Worm (Caenorhabditis elegans): ENCODE measurements around the gene mel-28.
A peak's percentile ranks its signal among the peaks of the same experiment; 100 is the strongest.
"Not testable (repeated sequence)": the region's sequence is repeated elsewhere in the genome, so short reads cannot be mapped to it uniquely, and the experiment has no call there.

mel-28 gene

DNA sequence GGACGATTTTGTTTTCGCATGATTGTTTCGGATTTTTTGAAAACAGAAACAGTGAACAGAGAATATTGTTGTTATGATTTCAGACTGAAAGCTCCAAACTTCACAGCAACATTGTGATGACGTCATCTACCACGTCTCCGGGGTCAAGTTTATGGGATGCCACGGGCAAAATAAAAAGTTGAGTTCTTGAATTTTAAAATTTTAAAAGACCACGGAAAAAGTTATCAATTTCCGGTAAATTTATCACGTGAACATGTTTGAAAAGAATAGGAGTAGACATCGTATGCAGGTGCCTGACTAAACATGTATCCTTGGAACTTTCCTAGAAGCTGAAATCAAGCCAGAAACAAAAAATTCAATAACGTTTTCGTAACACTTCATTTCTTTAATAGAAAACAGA is 22.4 kb upstream of the mel-28 start, which contains the start of gene B0393.4:
Gene B0393.4 (minus strand): TSS at position 101 of the 400 bp plus-strand sequence.
- no peak for TF ChIP-seq ZK546.5 (tag; optimal IDR thresholded peaks at IDR 0.05)
- no peak for TF ChIP-seq lin-13 (GFP tag; optimal IDR thresholded peaks at IDR 0.05)
- TF ChIP-seq sma-9 (GFP tag; optimal IDR thresholded peaks at IDR 0.05): no peak
- no peak for TF ChIP-seq sma-9 (tag; optimal IDR thresholded peaks at IDR 0.05)
- TF ChIP-seq aly-2 (tag; optimal IDR thresholded peaks at IDR 0.05): no peak
- TF ChIP-seq nhr-23 (tag; optimal IDR thresholded peaks at IDR 0.05): no peak
- TF ChIP-seq nhr-21 (tag; optimal IDR thresholded peaks at IDR 0.05): no peak
- no peak for TF ChIP-seq nhr-11 (tag; optimal IDR thresholded peaks at IDR 0.05)
- TF ChIP-seq mdl-1 (tag; optimal IDR thresholded peaks at IDR 0.05): no peak
- no peak for TF ChIP-seq blmp-1 (tag; optimal IDR thresholded peaks at IDR 0.05; ENCODE audit: insufficient read depth)
- no peak for TF ChIP-seq Y55F3AM.14 (GFP tag; optimal IDR thresholded peaks at IDR 0.05)
- TF ChIP-seq ceh-16 (tag; optimal IDR thresholded peaks at IDR 0.05): no peak
- no peak for TF ChIP-seq C34F6.9 (tag; optimal IDR thresholded peaks at IDR 0.05)

- TF ChIP-seq ztf-4 (tag; optimal IDR thresholded peaks at IDR 0.05): no peak
- no peak for TF ChIP-seq unc-62 (GFP tag; optimal IDR thresholded peaks at IDR 0.05)
- TF ChIP-seq lin-13 (GFP tag; optimal IDR thresholded peaks at IDR 0.05): no peak
- no peak for TF ChIP-seq nhr-11 (tag; optimal IDR thresholded peaks at IDR 0.05)
- TF ChIP-seq aly-2 (tag; optimal IDR thresholded peaks at IDR 0.05): no peak
- TF ChIP-seq ceh-16 (tag; optimal IDR thresholded peaks at IDR 0.05): no peak
Measured at ce11 chrIII:4765474-4765873, 20.4 kb upstream of the mel-28 start, which contains the start of gene B0393.5. Gene B0393.5, plus strand, starts transcription at chrIII:4765774.

DNA sequence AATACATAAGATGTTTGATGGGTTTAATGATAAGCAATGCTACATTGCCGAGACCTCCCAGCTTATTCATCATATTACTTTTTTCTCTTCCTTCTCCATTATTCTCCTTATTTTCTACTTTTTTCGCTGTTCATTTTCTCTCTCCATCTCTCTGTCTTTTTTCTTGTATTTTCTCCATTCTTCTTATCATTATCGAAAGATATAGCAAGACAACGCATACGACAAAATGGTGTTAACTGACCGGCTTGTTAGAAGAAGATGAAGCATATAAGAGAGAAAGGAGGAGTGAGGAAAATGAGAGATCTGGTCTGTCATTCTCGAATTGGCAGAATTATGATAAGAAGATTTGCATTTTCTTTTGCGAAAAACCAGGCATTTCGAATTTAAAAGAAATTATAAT is 19.0 kb upstream of the mel-28 start:
- no peak for TF ChIP-seq elt-3 (tag; optimal IDR thresholded peaks at IDR 0.05)
- TF ChIP-seq unc-62 (GFP tag; optimal IDR thresholded peaks at IDR 0.05): no peak
- TF ChIP-seq lin-13 (GFP tag; optimal IDR thresholded peaks at IDR 0.05): no peak
- TF ChIP-seq mab-5 (tag; optimal IDR thresholded peaks at IDR 0.05): no peak
- no peak for TF ChIP-seq fos-1 (tag; optimal IDR thresholded peaks at IDR 0.05)
- TF ChIP-seq dmd-4 (tag; optimal IDR thresholded peaks at IDR 0.05): no peak

ce11 chrIII:4767869-4768645 is 17.8 kb upstream of the mel-28 start:
- no peak for TF ChIP-seq crh-2 (tag; optimal IDR thresholded peaks at IDR 0.05)
- peak; percentile 26 for TF ChIP-seq blmp-1 (tag; optimal IDR thresholded peaks at IDR 0.05; ENCODE audit: insufficient read depth)
- TF ChIP-seq mab-5 (tag; optimal IDR thresholded peaks at IDR 0.05): no peak
- TF ChIP-seq ama-1 (optimal IDR thresholded peaks at IDR 0.05): no peak

ce11 chrIII:4778003-4778402 is 7.9 kb upstream of the mel-28 start, which contains the start of gene B0393.7:
Gene B0393.7, minus strand, starts transcription at chrIII:4778103.
- TF ChIP-seq gmeb-1 (tag; optimal IDR thresholded peaks at IDR 0.05): no peak
- TF ChIP-seq blmp-1 (tag; optimal IDR thresholded peaks at IDR 0.05; ENCODE audit: insufficient read depth): no peak
- no peak for TF ChIP-seq mdl-1 (tag; optimal IDR thresholded peaks at IDR 0.05)
- TF ChIP-seq nhr-77 (tag; optimal IDR thresholded peaks at IDR 0.05): no peak
- no peak for TF ChIP-seq ama-1 (optimal IDR thresholded peaks at IDR 0.05)
- no peak for TF ChIP-seq fos-1 (tag; optimal IDR thresholded peaks at IDR 0.05)
- no peak for TF ChIP-seq ceh-16 (tag; optimal IDR thresholded peaks at IDR 0.05)
- no peak for TF ChIP-seq elt-3 (tag; optimal IDR thresholded peaks at IDR 0.05)
- TF ChIP-seq mbf-1 (tag; optimal IDR thresholded peaks at IDR 0.05): no peak
- no peak for TF ChIP-seq nhr-6 (tag; optimal IDR thresholded peaks at IDR 0.05)
- no peak for TF ChIP-seq egl-27 (tag; optimal IDR thresholded peaks at IDR 0.05)

ce11 chrIII:4779855-4780254 is 6.0 kb upstream of the mel-28 start, which contains the start of gene B0393.9:
Gene B0393.9, minus strand, starts transcription at chrIII:4780157.
- TF ChIP-seq fos-1 (tag; optimal IDR thresholded peaks at IDR 0.05) (peak; percentile 35), nhr-237 (tag; optimal IDR thresholded peaks at IDR 0.05) (no peak)

DNA sequence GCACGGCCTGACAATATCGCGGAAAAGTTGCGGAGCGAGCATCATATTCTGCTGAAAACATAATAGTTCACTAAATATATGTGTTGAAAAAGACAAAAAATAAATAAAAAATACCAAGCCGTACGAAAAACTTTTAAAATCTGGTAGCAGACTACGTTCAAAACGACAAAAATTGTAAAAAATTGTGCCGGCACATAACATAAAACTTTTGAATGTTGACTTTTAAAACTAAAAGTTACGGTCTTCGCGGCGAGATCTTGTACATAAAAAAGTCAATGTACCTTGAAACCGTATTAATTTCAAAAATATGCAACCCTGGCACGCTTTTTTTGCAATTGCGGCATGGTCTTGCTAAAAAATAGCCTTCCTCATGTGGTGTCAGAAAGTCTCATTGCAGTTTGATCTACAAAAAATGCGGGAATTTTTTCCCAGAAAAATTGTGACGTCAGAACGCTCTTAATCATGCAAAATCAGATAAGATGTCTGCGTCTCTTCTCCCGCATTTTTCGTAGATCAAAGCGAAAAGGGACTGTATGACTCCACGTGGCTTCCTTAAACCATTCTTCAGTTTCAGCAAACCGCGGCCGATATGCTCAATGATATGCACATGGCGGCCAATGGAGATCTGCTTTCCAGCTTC is 3.8 kb upstream of the mel-28 start, which contains the start of the genes gex-5 and C38D4.10:
Gene gex-5 (minus strand): TSS at position 51 of the 640 bp plus-strand sequence.
Gene C38D4.10 (plus strand): TSS at position 590 of the 640 bp plus-strand sequence.
- TF ChIP-seq ceh-16 (tag; optimal IDR thresholded peaks at IDR 0.05); nhr-21 (tag; optimal IDR thresholded peaks at IDR 0.05); unc-62 (GFP tag; optimal IDR thresholded peaks at IDR 0.05): not testable (repeated sequence)

All from whole organism, L2 larva.